Worm (Caenorhabditis elegans) whole organism, L3 larva: Measurements from ENCODE around the gene mbk-1.
A peak's percentile ranks its signal among the peaks of the same experiment; 100 is the strongest.

ENCODE experiments used
- R02D3.7 ChIP-seq: fragments of 150-350 bp; optimal IDR thresholded peaks from 2 replicates; lab custom pipeline; 2014; ENCODE audit warnings: missing biosample characterization, missing genetic modification characterization
- ZK546.5 ChIP-seq: sonication (generic microtip); optimal IDR thresholded peaks from 2 replicates; lab custom pipeline; 2017; ENCODE audit warnings: missing biosample characterization, missing genetic modification characterization
- aly-2 ChIP-seq: fragments of 150-350 bp; optimal IDR thresholded peaks from 2 replicates; lab custom pipeline; 2014; ENCODE audit warnings: missing biosample characterization, missing genetic modification characterization
- ceh-16 ChIP-seq: sonication (generic microtip); optimal IDR thresholded peaks from 2 replicates; lab custom pipeline; 2017; ENCODE audit warnings: missing biosample characterization, missing genetic modification characterization
- ceh-82 ChIP-seq: fragments of 150-350 bp; optimal IDR thresholded peaks from 2 replicates; lab custom pipeline; 2014; ENCODE audit warnings: missing biosample characterization, missing genetic modification characterization
- daf-12 ChIP-seq: fragments of 150-350 bp; optimal IDR thresholded peaks from 2 replicates; lab custom pipeline; 2014; ENCODE audit warnings: missing biosample characterization, missing genetic modification reagents, missing genetic modification characterization
- egl-5 ChIP-seq: fragments of 150-350 bp; optimal IDR thresholded peaks from 2 replicates; lab custom pipeline; 2017; ENCODE audit warnings: missing biosample characterization, missing genetic modification reagents, missing genetic modification characterization, inconsistent platforms
- elt-2 ChIP-seq: sonication (generic microtip); optimal IDR thresholded peaks from 2 replicates; lab custom pipeline; 2016; ENCODE audit warnings: missing genetic modification reagents, mild to moderate bottlenecking, missing genetic modification characterization, missing compliant biosample characterization
- eor-1 ChIP-seq, 2 experiments: fragments of 150-350 bp; optimal IDR thresholded peaks; 2 replicates each; lab custom pipeline; 2014 to 2018; ENCODE audit warnings: missing biosample characterization in 2 of 2, missing genetic modification characterization in 2 of 2
- lin-39 ChIP-seq: fragments of 150-350 bp; optimal IDR thresholded peaks from 2 replicates; lab custom pipeline; 2018; ENCODE audit warnings: missing biosample characterization, missing genetic modification reagents, missing genetic modification characterization
- nfya-1 ChIP-seq: sonication (generic microtip); optimal IDR thresholded peaks from 2 replicates; lab custom pipeline; 2017; ENCODE audit warnings: missing genetic modification characterization, mild to moderate bottlenecking, missing compliant biosample characterization, antibody characterized with exemption, moderate library complexity; ENCODE audit not compliant: insufficient read depth
- nhr-23 ChIP-seq: fragments of 150-350 bp; optimal IDR thresholded peaks from 2 replicates; lab custom pipeline; 2014; ENCODE audit warnings: missing biosample characterization, missing genetic modification reagents, missing genetic modification characterization
- nhr-237 ChIP-seq: fragments of 150-350 bp; optimal IDR thresholded peaks from 2 replicates; lab custom pipeline; 2014; ENCODE audit warnings: missing biosample characterization, missing genetic modification characterization
- nhr-43 ChIP-seq: sonication (generic microtip); optimal IDR thresholded peaks from 2 replicates; lab custom pipeline; 2016; ENCODE audit warnings: mild to moderate bottlenecking, missing genetic modification characterization, missing compliant biosample characterization; ENCODE audit not compliant: poor library complexity, severe bottlenecking
- nhr-76 ChIP-seq: fragments of 150-350 bp; sonication (generic microtip); optimal IDR thresholded peaks from 5 replicates; lab custom pipeline; 2014; ENCODE audit warnings: missing biosample characterization, missing genetic modification characterization
- pqm-1 ChIP-seq: fragments of 150-350 bp; optimal IDR thresholded peaks from 2 replicates; lab custom pipeline; 2017; ENCODE audit warnings: missing biosample characterization, missing genetic modification characterization, inconsistent platforms
- tbx-2 ChIP-seq: sonication (generic microtip); optimal IDR thresholded peaks from 2 replicates; lab custom pipeline; 2016; ENCODE audit warnings: mild to moderate bottlenecking, missing genetic modification characterization, missing compliant biosample characterization
- unc-62 ChIP-seq: fragments of 150-350 bp; sonication (generic microtip); optimal IDR thresholded peaks from 4 replicates; lab custom pipeline; 2014; ENCODE audit warnings: missing biosample characterization, missing genetic modification reagents, missing genetic modification characterization

The mbk-1 gene

DNA sequence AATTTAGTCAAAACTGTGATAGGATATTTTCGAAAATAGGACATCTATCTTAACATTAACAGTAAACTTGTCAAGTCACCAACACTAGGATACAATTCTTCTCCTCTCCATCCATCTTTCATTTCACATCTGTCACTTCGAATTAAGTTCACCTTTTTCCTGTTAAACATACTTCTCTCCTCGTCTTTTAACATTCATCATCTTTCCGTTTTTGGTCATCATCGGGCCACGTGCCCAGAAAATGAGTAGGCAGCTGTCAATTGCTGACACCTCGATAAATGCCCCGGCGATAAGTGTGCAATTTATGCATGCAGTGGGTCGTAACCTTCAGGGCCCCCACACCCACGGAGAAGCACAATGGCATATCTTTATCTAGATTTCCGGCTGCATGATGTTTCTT lies 44.2 kb downstream of the mbk-1 start:
- TF ChIP-seq nhr-23 (peak; percentile 55), nhr-43 (peak; percentile 35), eor-1 (tag; optimal IDR thresholded peaks at IDR 0.05; lab: Kevin White, UChicago) (no peak)
- TF ChIP-seq, all 47 proteins: peak for 2

DNA sequence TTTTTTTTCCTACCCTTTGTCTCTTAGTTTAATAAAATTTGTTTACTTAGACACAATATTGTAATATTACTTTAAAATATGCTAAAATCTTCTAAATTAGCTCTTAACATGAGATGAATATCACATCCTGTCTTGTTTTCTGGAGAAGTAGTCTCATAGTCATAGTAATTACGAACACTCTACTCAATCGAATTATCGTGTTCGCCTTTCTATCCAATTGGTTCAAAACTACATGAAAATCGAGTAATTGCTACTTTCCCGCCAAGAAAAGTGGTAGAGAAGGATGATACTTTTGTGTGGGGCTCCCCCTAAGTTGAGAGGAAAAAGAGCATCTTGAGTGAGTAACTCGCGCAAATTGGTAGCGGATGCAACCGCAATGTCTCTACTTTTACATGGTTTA lies 46.2 kb downstream of the mbk-1 start:
- no peak for TF ChIP-seq ceh-82
- TF ChIP-seq unc-62 (GFP tag; lab: Kevin White, UChicago) = no peak
- no peak for TF ChIP-seq lin-39 (tag; lab: Kevin White, UChicago)
- no peak for TF ChIP-seq elt-2 (tag; lab: Kevin White, UChicago)
- TF ChIP-seq nhr-43 = no peak
- no peak for TF ChIP-seq nhr-237 (tag; lab: Kevin White, UChicago)
- TF ChIP-seq, all 47 proteins: peak for 0

DNA sequence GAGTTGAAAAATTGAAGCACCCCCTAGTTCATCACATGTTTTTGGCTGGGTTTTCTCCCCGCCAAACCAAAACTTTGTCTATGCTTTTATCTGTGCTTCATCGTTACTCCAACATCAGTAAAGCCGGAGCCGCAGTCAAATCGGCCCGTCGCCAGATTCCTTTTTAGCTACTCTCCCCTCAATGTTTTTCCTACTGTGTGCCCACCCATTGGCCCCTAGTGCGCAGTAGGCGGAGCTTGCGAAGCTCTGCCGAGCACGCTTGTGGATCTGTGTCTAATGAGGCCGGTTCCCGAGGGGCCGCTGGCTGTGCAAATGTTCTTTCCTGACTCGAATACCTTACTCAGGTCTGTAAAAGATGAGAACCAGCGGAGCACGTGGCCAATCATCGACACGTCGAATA lies 48.0 kb downstream of the mbk-1 start:
- TF ChIP-seq nfya-1 = peak; percentile 90
- no peak for TF ChIP-seq unc-62 (GFP tag; lab: Kevin White, UChicago)
- no peak for TF ChIP-seq nhr-23
- TF ChIP-seq, all 47 proteins: peak for 1

DNA sequence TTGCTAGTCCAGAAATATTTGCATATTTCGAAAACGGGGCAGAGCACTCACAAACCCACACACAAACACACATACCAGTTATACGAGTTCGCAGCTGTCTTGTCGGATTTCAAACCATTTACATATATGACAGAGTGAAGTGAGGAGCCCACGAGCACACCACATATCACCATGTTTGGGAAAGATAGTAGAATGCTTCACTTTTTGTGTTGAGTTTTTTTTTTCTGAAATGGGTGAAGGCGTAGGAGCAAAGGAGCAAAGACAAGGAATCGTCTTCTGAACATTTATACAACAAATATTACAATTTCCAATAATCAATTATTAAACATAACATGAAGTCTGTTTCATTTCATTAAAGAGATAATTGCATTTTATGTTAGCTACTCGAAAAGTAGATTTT lies 49.1 kb downstream of the mbk-1 start:
- TF ChIP-seq nfya-1 (no peak), nhr-76 (tag; lab: Kevin White, UChicago) (no peak), ceh-16 (tag; lab: Kevin White, UChicago) (no peak), nhr-43 (no peak), egl-5 (tag; lab: Kevin White, UChicago) (no peak), R02D3.7 (tag; lab: Kevin White, UChicago) (no peak), elt-2 (tag; lab: Kevin White, UChicago) (no peak)

DNA sequence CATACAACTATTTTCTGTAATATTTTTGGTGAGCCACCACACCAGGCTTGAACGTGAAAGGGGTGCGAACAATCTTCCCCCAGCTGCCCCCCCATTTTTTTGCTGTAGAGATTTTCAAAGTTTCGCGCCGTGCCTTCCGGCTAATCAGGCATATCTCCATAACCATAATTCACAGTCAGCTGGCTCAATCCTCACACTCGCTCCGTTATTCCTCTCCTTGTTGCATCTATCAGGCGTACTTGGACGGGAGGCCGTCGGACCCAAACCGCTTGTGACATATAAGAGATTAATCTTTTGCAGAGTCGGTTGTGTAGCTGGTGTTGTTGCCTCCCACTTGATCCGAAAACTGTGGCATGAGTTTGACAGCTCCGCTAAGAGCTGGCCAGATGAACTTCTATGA lies 51.1 kb downstream of the mbk-1 start, which contains the start of gene unc-3:
unc-3 (plus strand) TSS at position 301 of the 400 bp plus-strand sequence.
- no peak for TF ChIP-seq nhr-237 (tag; lab: Kevin White, UChicago)
- TF ChIP-seq daf-12 (tag; lab: Kevin White, UChicago) = no peak
- no peak for TF ChIP-seq elt-2 (tag; lab: Kevin White, UChicago)
- TF ChIP-seq lin-39 (tag; lab: Kevin White, UChicago) = no peak
- no peak for TF ChIP-seq tbx-2 (tag; lab: Kevin White, UChicago)

DNA sequence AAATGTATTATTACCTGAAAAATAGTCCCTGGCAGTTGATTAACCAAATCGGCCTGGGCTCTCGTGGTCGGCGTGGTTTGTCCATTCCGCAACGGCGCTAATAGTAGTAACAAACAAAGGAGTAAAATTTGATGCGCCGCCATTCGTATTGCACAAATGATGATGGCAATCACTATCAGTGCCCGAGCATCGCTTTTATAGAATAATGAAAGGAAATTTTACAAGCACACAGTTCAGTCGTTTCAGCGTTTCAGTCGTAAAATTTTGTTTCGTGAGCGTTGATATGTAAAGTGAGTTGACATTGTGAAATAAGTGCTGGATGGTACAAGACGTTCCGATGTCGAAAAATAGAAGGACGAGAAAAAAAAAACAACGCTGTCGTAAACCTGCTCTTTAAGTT lies 52.7 kb downstream of the mbk-1 start, which contains the start of gene Y16B4A.2:
Y16B4A.2 (minus strand) TSS at position 170 of the 400 bp plus-strand sequence.
- TF ChIP-seq pqm-1 (tag; lab: Kevin White, UChicago) (peak; percentile 51), elt-2 (tag; lab: Kevin White, UChicago) (peak; percentile 53), ZK546.5 (tag; lab: Kevin White, UChicago) (no peak)

DNA sequence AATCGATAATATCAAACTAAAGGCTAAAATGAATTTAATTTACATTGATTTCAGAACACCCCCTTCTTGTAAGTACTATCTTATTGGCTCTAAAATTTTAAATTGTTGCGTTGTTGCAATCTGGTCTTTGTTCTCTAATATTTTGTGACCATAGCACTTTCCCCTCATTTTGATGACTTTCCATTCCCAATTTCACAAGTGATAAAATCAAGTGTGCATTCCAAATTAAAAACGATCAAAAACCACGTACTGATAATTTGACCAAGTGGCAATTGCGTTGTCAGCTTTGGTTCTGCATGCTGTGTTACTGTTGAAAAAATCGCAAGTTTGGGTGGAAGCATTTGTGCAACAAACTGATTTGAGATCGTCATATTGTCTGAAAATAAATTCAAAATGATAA lies 54.0 kb downstream of the mbk-1 start:
- TF ChIP-seq elt-2 (tag; lab: Kevin White, UChicago) (peak; percentile 69), pqm-1 (tag; lab: Kevin White, UChicago) (peak; percentile 54), aly-2 (tag; lab: Kevin White, UChicago) (no peak)
- TF ChIP-seq, all 47 proteins: peak for 2
